Worm (Caenorhabditis elegans) whole organism, young adult: ENCODE measurements around the gene mog-1.

Experiments used
- B0261.1 ChIP-seq: sonication (generic microtip); optimal IDR thresholded peaks from 2 replicates; lab custom pipeline; 2016; ENCODE audit warnings: mild to moderate bottlenecking, missing genetic modification characterization, moderate library complexity, missing compliant biosample characterization
- Y56A3A.18 ChIP-seq: fragments of 200-800 bp; sonication (Bioruptor generic); IDR thresholded peaks from 2 replicates; pipeline ENCODE4 v1.3.6; 2022; ENCODE audit warnings: missing genetic modification reagents, missing genetic modification characterization, missing compliant biosample characterization
- ceh-100 ChIP-seq: fragments of 200-800 bp; sonication (Bioruptor generic); IDR thresholded peaks from 2 replicates; pipeline ENCODE4 v1.3.6; 2022; ENCODE audit warnings: missing genetic modification reagents, missing genetic modification characterization, missing compliant biosample characterization
- pha-4 ChIP-seq: fragments of 150-350 bp; sonication (generic microtip); optimal IDR thresholded peaks from 2 replicates; lab custom pipeline; 2014; ENCODE audit warnings: missing biosample characterization, missing genetic modification reagents, missing genetic modification characterization
- unc-130 ChIP-seq: sonication (generic microtip); optimal IDR thresholded peaks from 2 replicates; lab custom pipeline; 2016; ENCODE audit warnings: missing genetic modification reagents, missing genetic modification characterization, missing compliant biosample characterization

DNA sequence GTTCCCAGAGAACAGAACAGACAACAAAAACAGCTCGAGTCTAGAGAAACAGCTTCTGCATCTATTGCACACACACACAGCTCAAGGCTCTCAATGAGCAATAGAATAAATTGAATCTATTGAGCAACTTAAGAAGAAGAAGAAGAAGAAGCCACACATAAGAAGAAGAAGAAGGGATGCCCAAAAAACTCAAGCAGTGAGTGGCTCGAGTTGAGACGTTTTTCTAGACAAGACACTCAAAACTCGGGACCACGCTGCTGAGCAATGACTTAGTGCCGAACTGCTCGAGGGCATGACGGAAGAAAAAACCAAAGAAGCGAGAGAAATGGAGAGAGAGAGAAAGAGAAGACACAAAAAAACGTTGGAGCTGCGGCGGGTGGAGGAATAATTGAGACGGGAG lies 50.7 kb downstream of the mog-1 start:
- no peak for TF ChIP-seq pha-4 (tag; lab: Kevin White, UChicago)
- TF ChIP-seq unc-130 (GFP tag; lab: Kevin White, UChicago): no peak
- no peak for TF ChIP-seq ceh-100 (GFP tag; lab: Robert Waterston, UW)
- TF ChIP-seq B0261.1 (tag; lab: Kevin White, UChicago): no peak
- TF ChIP-seq Y56A3A.18 (GFP tag; lab: Robert Waterston, UW): no peak
